Worm (Caenorhabditis elegans): Measurements from ENCODE around the gene F10C2.4.

DNA sequence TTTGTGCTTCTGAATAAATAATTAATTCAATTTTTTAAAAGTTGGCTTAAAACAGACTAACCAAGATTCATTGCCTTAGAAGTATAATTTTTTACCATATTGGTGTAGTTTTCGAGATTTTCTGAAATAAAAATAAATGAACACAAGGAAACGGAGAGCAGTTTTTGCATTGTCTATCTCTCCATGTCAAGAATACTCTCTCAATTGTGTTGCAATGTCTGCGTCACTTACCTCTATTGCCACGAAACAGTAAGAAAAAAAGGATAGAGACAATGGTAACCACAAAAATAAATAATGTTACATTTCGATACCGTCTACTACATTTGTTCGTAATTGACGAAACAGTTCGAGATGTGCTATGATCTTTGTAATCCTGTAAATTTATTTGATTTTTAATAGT, 41.6 kb downstream of the F10C2.4 start, which contains the start of gene R07B7.10:
- TF ChIP-seq ceh-36 (tag; optimal IDR thresholded peaks at IDR 0.05) (no peak), ama-1 (optimal IDR thresholded peaks at IDR 0.05) (no peak), sea-1 (GFP tag; conservative IDR thresholded peaks at IDR 0.05) (no peak), flt-1 (GFP tag; IDR thresholded peaks at IDR 0.05) (no peak), tbx-37 (GFP tag; conservative IDR thresholded peaks at IDR 0.05) (no peak), ceh-13 (GFP tag; optimal IDR thresholded peaks at IDR 0.05) (no peak), hmbx-1 (tag; optimal IDR thresholded peaks at IDR 0.05) (no peak), tbx-11 (GFP tag; IDR thresholded peaks at IDR 0.05) (no peak)
